Fruit fly (Drosophila melanogaster) whole organism, embryonic: Measurements from ENCODE around the gene CG10694.
A peak's percentile ranks its signal among the peaks of the same experiment; 100 is the strongest.

ENCODE experiments used
- Adf1 ChIP-seq: fragments of 200-800 bp; sonication (Bioruptor generic); IDR thresholded peaks from 2 replicates; pipeline ENCODE4 v1.3.6; 2022; ENCODE audit warnings: missing biosample characterization, missing genetic modification characterization
- Aef1 ChIP-seq: fragments of 200-800 bp; sonication (Bioruptor generic); IDR thresholded peaks from 3 replicates; pipeline ENCODE4 v1.3.6; 2022; ENCODE audit warnings: missing biosample characterization, missing genetic modification characterization
- CG11504 ChIP-seq: fragments of 200-800 bp; sonication (Bioruptor generic); optimal IDR thresholded peaks from 3 replicates; lab custom pipeline; 2019; ENCODE audit warnings: missing biosample characterization, mild to moderate bottlenecking, missing genetic modification characterization, moderate library complexity
- CG11696 ChIP-seq: fragments of 200-800 bp; sonication (Bioruptor generic); IDR thresholded peaks from 2 replicates; pipeline ENCODE4 v1.3.6; 2022; ENCODE audit warnings: missing biosample characterization, missing genetic modification characterization
- CG12744 ChIP-seq: fragments of 200-800 bp; sonication (Bioruptor generic); optimal IDR thresholded peaks from 2 replicates; lab custom pipeline; 2016; ENCODE audit warnings: missing biosample characterization, missing genetic modification characterization
- CG13424 ChIP-seq: fragments of 200-800 bp; sonication (Bioruptor generic); optimal IDR thresholded peaks from 2 replicates; lab custom pipeline; 2019; ENCODE audit warnings: missing biosample characterization, mild to moderate bottlenecking, missing genetic modification characterization, moderate library complexity
- CG15514 ChIP-seq: fragments of 200-800 bp; sonication (Bioruptor generic); optimal IDR thresholded peaks from 3 replicates; lab custom pipeline; 2017; ENCODE audit warnings: missing biosample characterization, missing genetic modification characterization, mild to moderate bottlenecking, moderate library complexity, missing genetic modification reagents
- CG17361 ChIP-seq: fragments of 200-800 bp; sonication (Bioruptor generic); IDR thresholded peaks from 3 replicates; pipeline ENCODE4 v1.3.6; 2022; ENCODE audit warnings: missing biosample characterization, missing genetic modification characterization
- CG31365 ChIP-seq: fragments of 200-800 bp; sonication (Bioruptor generic); optimal IDR thresholded peaks from 2 replicates; lab custom pipeline; 2018; ENCODE audit warnings: missing biosample characterization, mild to moderate bottlenecking, missing genetic modification characterization
- CG3281 ChIP-seq: fragments of 200-800 bp; sonication (Bioruptor generic); optimal IDR thresholded peaks from 3 replicates; lab custom pipeline; 2017; ENCODE audit warnings: missing biosample characterization, mild to moderate bottlenecking, missing genetic modification characterization
- CG3847 ChIP-seq: fragments of 200-800 bp; sonication (Bioruptor generic); IDR thresholded peaks from 2 replicates; pipeline ENCODE4 v1.3.6; 2022; ENCODE audit warnings: missing biosample characterization, missing genetic modification characterization
- CG4854 ChIP-seq: fragments of 200-800 bp; sonication (Bioruptor generic); optimal IDR thresholded peaks from 2 replicates; lab custom pipeline; 2016; ENCODE audit warnings: missing biosample characterization, missing genetic modification characterization, inconsistent platforms
- CG5180 ChIP-seq: fragments of 200-800 bp; sonication (Bioruptor generic); optimal IDR thresholded peaks from 3 replicates; lab custom pipeline; 2017; ENCODE audit warnings: missing biosample characterization, missing genetic modification characterization, mild to moderate bottlenecking, moderate library complexity, missing genetic modification reagents
- CG7786 ChIP-seq: fragments of 200-800 bp; sonication (Bioruptor generic); optimal IDR thresholded peaks from 2 replicates; lab custom pipeline; 2016; ENCODE audit warnings: missing biosample characterization, missing genetic modification characterization
- CG8290 ChIP-seq, 3 experiments: fragments of 200-800 bp; sonication (Bioruptor generic); optimal IDR thresholded peaks; 2 replicates each; lab custom pipeline; 2016 to 2019; ENCODE audit warnings: missing biosample characterization in 3 of 3, missing genetic modification characterization in 3 of 3, mild to moderate bottlenecking in 2 of 3, moderate library complexity in 1 of 3
- CG9437 ChIP-seq: fragments of 200-800 bp; sonication (Bioruptor generic); optimal IDR thresholded peaks from 2 replicates; lab custom pipeline; 2018; ENCODE audit warnings: missing biosample characterization, mild to moderate bottlenecking, missing genetic modification characterization
- CG9932 ChIP-seq: fragments of 200-800 bp; sonication (Bioruptor generic); IDR thresholded peaks from 2 replicates; pipeline ENCODE4 v1.3.6; 2022; ENCODE audit warnings: missing biosample characterization, missing genetic modification characterization
- D19A ChIP-seq: fragments of 200-800 bp; optimal IDR thresholded peaks from 3 replicates; lab custom pipeline; 2019; ENCODE audit warnings: missing biosample characterization, mild to moderate bottlenecking, missing genetic modification characterization, moderate library complexity
- Hr51 ChIP-seq, 2 experiments: fragments of 200-800 bp; sonication (Bioruptor generic); optimal IDR thresholded peaks; 2 replicates in 1 of 2; 3 replicates in 1 of 2; lab custom pipeline; 2016 to 2018; ENCODE audit warnings: missing biosample characterization in 2 of 2, missing genetic modification characterization in 2 of 2, mild to moderate bottlenecking in 1 of 2, moderate library complexity in 1 of 2
- Hsf ChIP-seq: fragments of 200-800 bp; sonication (Bioruptor generic); optimal IDR thresholded peaks from 3 replicates; lab custom pipeline; 2016; ENCODE audit warnings: missing biosample characterization, missing genetic modification characterization
- Med ChIP-seq: fragments of 200-800 bp; sonication (Bioruptor generic); peaks from one replicate; lab custom pipeline; 2016; ENCODE audit warnings: missing biosample characterization, missing genetic modification characterization, mild to moderate bottlenecking, inconsistent platforms, moderate library complexity
- Nf-YC ChIP-seq: fragments of 200-800 bp; optimal IDR thresholded peaks from 3 replicates; lab custom pipeline; 2019; ENCODE audit warnings: missing biosample characterization, mild to moderate bottlenecking, missing genetic modification characterization, moderate library complexity
- Oli ChIP-seq: fragments of 200-800 bp; sonication (Bioruptor generic); optimal IDR thresholded peaks from 2 replicates; lab custom pipeline; 2018; ENCODE audit warnings: missing biosample characterization, mild to moderate bottlenecking, missing genetic modification characterization, moderate library complexity
- Rfx ChIP-seq: fragments of 200-800 bp; sonication (Bioruptor generic); IDR thresholded peaks from 2 replicates; pipeline ENCODE4 v1.3.6; 2022; ENCODE audit warnings: missing biosample characterization, missing genetic modification characterization
- Scr ChIP-seq: fragments of 200-800 bp; sonication (Bioruptor generic); IDR thresholded peaks from 2 replicates; pipeline ENCODE4 v1.3.6; 2022; ENCODE audit warnings: missing biosample characterization, missing genetic modification characterization; ENCODE audit not compliant: partially characterized antibody
- Trl ChIP-seq, 3 experiments: fragments of >200 bp in 2 of 3; fragments of 200-800 bp in 1 of 3; sonication (Bioruptor generic) in 1 of 3; optimal IDR thresholded peaks; 2 replicates in 1 of 3; 3 replicates in 2 of 3; lab custom pipeline; 2016 to 2017; ENCODE audit warnings: missing biosample characterization in 1 of 3, missing genetic modification characterization in 1 of 3
- YL-1 ChIP-seq: fragments of 200-800 bp; sonication (Bioruptor generic); optimal IDR thresholded peaks from 3 replicates; lab custom pipeline; 2017; ENCODE audit warnings: missing biosample characterization, mild to moderate bottlenecking, missing genetic modification characterization
- abd-A ChIP-seq: fragments of 200-800 bp; sonication (Bioruptor generic); optimal IDR thresholded peaks from 3 replicates; lab custom pipeline; 2019; ENCODE audit warnings: missing biosample characterization, mild to moderate bottlenecking, missing genetic modification characterization, moderate library complexity
- cg ChIP-seq: fragments of 200-800 bp; sonication (Bioruptor generic); optimal IDR thresholded peaks from 3 replicates; lab custom pipeline; 2019; ENCODE audit warnings: missing biosample characterization, mild to moderate bottlenecking, missing genetic modification characterization, moderate library complexity
- chinmo ChIP-seq: fragments of 200-800 bp; sonication (Bioruptor generic); IDR thresholded peaks from 4 replicates; pipeline ENCODE4 v1.3.6; 2022; ENCODE audit warnings: missing biosample characterization, missing genetic modification characterization; ENCODE audit not compliant: partially characterized antibody
- ci ChIP-seq: fragments of 200-800 bp; sonication (Bioruptor generic); IDR thresholded peaks from 3 replicates; pipeline ENCODE4 v1.3.6; 2022; ENCODE audit warnings: missing biosample characterization, missing genetic modification characterization
- ewg ChIP-seq: fragments of 200-800 bp; sonication (Bioruptor generic); optimal IDR thresholded peaks from 3 replicates; lab custom pipeline; 2017; ENCODE audit warnings: mild to moderate bottlenecking, missing biosample characterization, missing genetic modification reagents, missing genetic modification characterization
- ftz-f1 ChIP-seq: fragments of 200-800 bp; sonication (Bioruptor generic); optimal IDR thresholded peaks from 2 replicates; lab custom pipeline; 2016; ENCODE audit warnings: missing biosample characterization, missing genetic modification characterization
- kay ChIP-seq: fragments of 200-800 bp; sonication (Bioruptor generic); optimal IDR thresholded peaks from 2 replicates; lab custom pipeline; 2016; ENCODE audit warnings: missing biosample characterization, missing genetic modification characterization
- nmo ChIP-seq: fragments of 200-800 bp; sonication (Bioruptor generic); optimal IDR thresholded peaks from 2 replicates; lab custom pipeline; 2018; ENCODE audit warnings: missing biosample characterization, mild to moderate bottlenecking, missing genetic modification characterization, moderate library complexity
- psq ChIP-seq: fragments of 200-800 bp; sonication (Bioruptor generic); optimal IDR thresholded peaks from 2 replicates; lab custom pipeline; 2017; ENCODE audit warnings: missing biosample characterization, missing genetic modification characterization
- pum ChIP-seq: fragments of 200-800 bp; sonication (Bioruptor generic); optimal IDR thresholded peaks from 2 replicates; lab custom pipeline; 2016; ENCODE audit warnings: missing biosample characterization, missing genetic modification characterization
- stc ChIP-seq: fragments of 200-800 bp; sonication (Bioruptor generic); IDR thresholded peaks from 2 replicates; pipeline ENCODE4 v1.3.6; 2022; ENCODE audit warnings: missing biosample characterization, missing genetic modification characterization
- tup ChIP-seq: fragments of 200-800 bp; sonication (Bioruptor generic); optimal IDR thresholded peaks from 2 replicates; lab custom pipeline; 2016; ENCODE audit warnings: missing biosample characterization, mild to moderate bottlenecking, missing genetic modification characterization, moderate library complexity
- tx ChIP-seq: fragments of 200-800 bp; sonication (Bioruptor generic); optimal IDR thresholded peaks from 2 replicates; lab custom pipeline; 2016; ENCODE audit warnings: missing biosample characterization, missing genetic modification characterization
- wdn ChIP-seq: fragments of 200-800 bp; sonication (Bioruptor generic); IDR thresholded peaks from 2 replicates; pipeline ENCODE4 v1.3.6; 2022; ENCODE audit warnings: missing biosample characterization, missing genetic modification characterization
- wor ChIP-seq: fragments of 200-800 bp; sonication (Bioruptor generic); IDR thresholded peaks from 2 replicates; pipeline ENCODE4 v1.3.6; 2022; ENCODE audit warnings: missing biosample characterization, missing genetic modification characterization
- z ChIP-seq: fragments of 200-800 bp; sonication (Bioruptor generic); IDR thresholded peaks from 3 replicates; pipeline ENCODE4 v1.3.6; 2022; ENCODE audit warnings: missing biosample characterization, missing genetic modification characterization
- zen2 ChIP-seq: fragments of 200-800 bp; sonication (Bioruptor generic); IDR thresholded peaks from 3 replicates; pipeline ENCODE4 v1.3.6; 2022; ENCODE audit warnings: missing biosample characterization, missing genetic modification characterization; ENCODE audit not compliant: partially characterized antibody

CG10694 gene

dm6 chr3R:24091653-24092052 is 15.5 kb upstream of the CG10694 start (continued):
- no peak for TF ChIP-seq wdn (GFP tag; lab: Robert Waterston, UW)
- no peak for TF ChIP-seq CG17361
- TF ChIP-seq wor (GFP tag; lab: Robert Waterston, UW): no peak
- peak; percentile 24 for TF ChIP-seq CG3281 (GFP tag; lab: Kevin White, UChicago)
- no peak for TF ChIP-seq CG9437 (GFP tag; lab: Kevin White, UChicago)
- TF ChIP-seq stc (GFP tag; lab: Robert Waterston, UW): 0 out of 2 replicates have a peak, but pooled peaks have one; percentile 23
- no peak for TF ChIP-seq CG13424 (tag; lab: Kevin White, UChicago)
- TF ChIP-seq kay (GFP tag; lab: Kevin White, UChicago): no peak
- TF ChIP-seq Rfx: no peak
- TF ChIP-seq CG12744 (GFP tag; lab: Kevin White, UChicago): no peak
- TF ChIP-seq pum (GFP tag; lab: Kevin White, UChicago): no peak
- TF ChIP-seq tx (GFP tag; lab: Kevin White, UChicago): no peak
- no peak for TF ChIP-seq CG7786 (GFP tag; lab: Kevin White, UChicago)
- no peak for TF ChIP-seq CG31365 (tag; lab: Kevin White, UChicago)
- peak; percentile 41 for TF ChIP-seq CG15514 (GFP tag; lab: Kevin White, UChicago)
- no peak for TF ChIP-seq ftz-f1
- no peak for TF ChIP-seq Hsf (GFP tag; lab: Kevin White, UChicago)
- no peak for TF ChIP-seq CG11696 (GFP tag; lab: Robert Waterston, UW)

- TF ChIP-seq Aef1 (GFP tag; lab: Robert Waterston, UW) (no peak), Hr51 (GFP tag; optimal IDR thresholded peaks at IDR 0.05; lab: Kevin White, UChicago) (peak in 1 of 2 experiments; percentile 54), chinmo (GFP tag; lab: Robert Waterston, UW) (0 out of 4 replicates have a peak, but pooled peaks have one; percentile 62), CG9932 (GFP tag; lab: Robert Waterston, UW) (0 out of 2 replicates have a peak, but pooled peaks have one; percentile 16), Trl (optimal IDR thresholded peaks at IDR 0.05; lab: Kevin White, UChicago) (peak; percentile 63 to 76), Trl (GFP tag; optimal IDR thresholded peaks at IDR 0.05; lab: Kevin White, UChicago) (no peak), Oli (no peak), Adf1 (GFP tag; lab: Robert Waterston, UW) (peak; percentile 93), abd-A (tag; lab: Kevin White, UChicago) (peak; percentile 41), cg (peak; percentile 41), CG8290 (GFP tag; optimal IDR thresholded peaks at IDR 0.05; lab: Kevin White, UChicago) (no peak), CG8290 (tag; optimal IDR thresholded peaks at IDR 0.05; lab: Kevin White, UChicago) (no peak), nmo (GFP tag; lab: Kevin White, UChicago) (no peak), CG5180 (GFP tag; lab: Kevin White, UChicago) (no peak), ewg (peak; percentile 56), D19A (tag; lab: Kevin White, UChicago) (no peak), CG3847 (GFP tag; lab: Robert Waterston, UW) (no peak), Med (GFP tag; lab: Kevin White, UChicago) (peak; percentile 47), zen2 (GFP tag; lab: Robert Waterston, UW) (no peak), CG11504 (no peak), YL-1 (GFP tag; lab: Kevin White, UChicago) (no peak), tup (GFP tag; lab: Kevin White, UChicago) (no peak), z (no peak), Nf-YC (peak; percentile 13), CG31365 (tag; lab: Kevin White, UChicago) (no peak), psq (peak; percentile 44), Scr (0 out of 2 replicates have a peak, but pooled peaks have one; percentile 7), CG4854 (GFP tag; lab: Kevin White, UChicago) (no peak), ci (GFP tag; lab: Robert Waterston, UW) (no peak)
Measured at dm6 chr3R:24092590-24093151, 14.5 kb upstream of the CG10694 start.
